Fruit fly (Drosophila melanogaster) whole organism, adult: ENCODE data around the gene CG46304.

ENCODE experiments used
- CG11617 ChIP-seq: fragments of 200-800 bp; sonication (Bioruptor generic); optimal IDR thresholded peaks from 2 replicates; lab custom pipeline; 2017; ENCODE audit warnings: mild to moderate bottlenecking, missing biosample characterization, missing genetic modification reagents, missing genetic modification characterization
- CG12768 ChIP-seq: fragments of 200-800 bp; sonication (Bioruptor generic); optimal IDR thresholded peaks from 2 replicates; lab custom pipeline; 2017; ENCODE audit warnings: missing biosample characterization, missing genetic modification characterization, mild to moderate bottlenecking, moderate library complexity, missing genetic modification reagents
- CG14711 ChIP-seq: fragments of 200-800 bp; sonication (Bioruptor generic); optimal IDR thresholded peaks from 2 replicates; lab custom pipeline; 2018; ENCODE audit warnings: missing biosample characterization, mild to moderate bottlenecking, missing genetic modification characterization, moderate library complexity
- CG1620 ChIP-seq: fragments of 200-800 bp; sonication (Bioruptor generic); optimal IDR thresholded peaks from 2 replicates; lab custom pipeline; 2016; ENCODE audit warnings: missing biosample characterization, missing genetic modification characterization
- CG33017 ChIP-seq: fragments of 200-800 bp; sonication (Bioruptor generic); optimal IDR thresholded peaks from 2 replicates; lab custom pipeline; 2018; ENCODE audit warnings: missing biosample characterization, mild to moderate bottlenecking, missing genetic modification characterization, moderate library complexity
- CG5204 ChIP-seq: fragments of 200-800 bp; sonication (Bioruptor generic); optimal IDR thresholded peaks from 2 replicates; lab custom pipeline; 2016; ENCODE audit warnings: missing biosample characterization, missing genetic modification characterization
- CG7045 ChIP-seq: fragments of 200-800 bp; sonication (Bioruptor generic); optimal IDR thresholded peaks from 2 replicates; lab custom pipeline; 2017; ENCODE audit warnings: missing biosample characterization, mild to moderate bottlenecking, missing genetic modification characterization
- CG7101 ChIP-seq: fragments of 200-800 bp; sonication (Bioruptor generic); optimal IDR thresholded peaks from 2 replicates; lab custom pipeline; 2018; ENCODE audit warnings: missing biosample characterization, mild to moderate bottlenecking, missing genetic modification characterization, moderate library complexity
- Clk ChIP-seq: fragments of 200-800 bp; sonication (Bioruptor generic); optimal IDR thresholded peaks from 2 replicates; lab custom pipeline; 2017; ENCODE audit warnings: missing biosample characterization, missing genetic modification characterization
- Crg-1 ChIP-seq: fragments of 200-800 bp; sonication (Bioruptor generic); optimal IDR thresholded peaks from 2 replicates; lab custom pipeline; 2016; ENCODE audit warnings: missing biosample characterization, missing genetic modification characterization
- Hr96 ChIP-seq: fragments of 200-800 bp; sonication (Bioruptor generic); optimal IDR thresholded peaks from 2 replicates; lab custom pipeline; 2016; ENCODE audit warnings: missing biosample characterization, missing genetic modification characterization
- Mnt ChIP-seq: fragments of 200-800 bp; sonication (Bioruptor generic); optimal IDR thresholded peaks from 2 replicates; lab custom pipeline; 2016; ENCODE audit warnings: missing biosample characterization, mild to moderate bottlenecking, missing genetic modification characterization
- bab1 ChIP-seq: fragments of 200-800 bp; sonication (Bioruptor generic); optimal IDR thresholded peaks from 3 replicates; lab custom pipeline; 2019; ENCODE audit warnings: missing biosample characterization, mild to moderate bottlenecking, missing genetic modification characterization, moderate library complexity
- cic ChIP-seq: fragments of 200-800 bp; sonication (Bioruptor generic); optimal IDR thresholded peaks from 2 replicates; lab custom pipeline; 2017; ENCODE audit warnings: missing biosample characterization, mild to moderate bottlenecking, missing genetic modification characterization, moderate library complexity
- cnc ChIP-seq, 2 experiments: fragments of >200 bp; optimal IDR thresholded peaks; 2 replicates each; lab custom pipeline; 2017
- kay ChIP-seq: fragments of 200-800 bp; sonication (Bioruptor generic); peaks from one replicate; lab custom pipeline; 2016; ENCODE audit warnings: missing biosample characterization, missing genetic modification characterization, borderline replicate concordance
- ovo ChIP-seq: fragments of 200-800 bp; sonication (Bioruptor generic); optimal IDR thresholded peaks from 2 replicates; lab custom pipeline; 2016; ENCODE audit warnings: missing biosample characterization, missing genetic modification characterization
- pad ChIP-seq: fragments of 200-800 bp; sonication (Bioruptor generic); optimal IDR thresholded peaks from 3 replicates; lab custom pipeline; 2017; ENCODE audit warnings: missing biosample characterization, missing genetic modification characterization, mild to moderate bottlenecking, moderate library complexity, missing genetic modification reagents
- tj ChIP-seq: fragments of 200-800 bp; sonication (Bioruptor generic); optimal IDR thresholded peaks from 3 replicates; lab custom pipeline; 2017; ENCODE audit warnings: missing biosample characterization, mild to moderate bottlenecking, missing genetic modification characterization, moderate library complexity
- toe ChIP-seq: fragments of 200-800 bp; sonication (Bioruptor generic); optimal IDR thresholded peaks from 2 replicates; lab custom pipeline; 2016; ENCODE audit warnings: missing biosample characterization, missing genetic modification characterization

CG46304 gene

DNA sequence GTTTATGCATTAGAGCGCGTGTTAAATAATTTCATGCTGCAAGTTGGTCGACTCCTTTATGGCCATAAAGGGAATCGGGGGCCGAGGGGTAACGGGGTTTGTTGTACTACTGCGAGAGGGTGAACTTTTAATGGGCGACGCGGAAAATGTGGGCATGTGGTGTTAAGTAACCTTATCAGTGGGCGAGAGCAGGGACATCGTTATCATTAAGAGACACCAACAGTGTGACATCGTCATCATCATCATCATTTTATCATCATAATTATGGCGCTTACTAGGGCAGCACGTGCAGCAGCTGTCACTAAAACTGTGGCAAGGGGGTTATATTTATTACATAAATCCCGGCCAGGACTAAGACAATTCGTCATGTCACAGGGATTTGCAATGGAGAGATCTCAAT lies 20.7 kb upstream of the CG46304 start:
- TF ChIP-seq cnc (optimal IDR thresholded peaks at IDR 0.05; lab: Kevin White, UChicago) (no peak), kay (GFP tag; lab: Kevin White, UChicago) (no peak), CG11617 (GFP tag; lab: Kevin White, UChicago) (no peak), Crg-1 (GFP tag; lab: Kevin White, UChicago) (no peak), Mnt (no peak), pad (GFP tag; lab: Kevin White, UChicago) (no peak), CG5204 (GFP tag; lab: Kevin White, UChicago) (no peak), CG7101 (tag; lab: Kevin White, UChicago) (no peak), CG7045 (no peak), CG33017 (tag; lab: Kevin White, UChicago) (no peak), CG14711 (no peak), toe (GFP tag; lab: Kevin White, UChicago) (no peak)

DNA sequence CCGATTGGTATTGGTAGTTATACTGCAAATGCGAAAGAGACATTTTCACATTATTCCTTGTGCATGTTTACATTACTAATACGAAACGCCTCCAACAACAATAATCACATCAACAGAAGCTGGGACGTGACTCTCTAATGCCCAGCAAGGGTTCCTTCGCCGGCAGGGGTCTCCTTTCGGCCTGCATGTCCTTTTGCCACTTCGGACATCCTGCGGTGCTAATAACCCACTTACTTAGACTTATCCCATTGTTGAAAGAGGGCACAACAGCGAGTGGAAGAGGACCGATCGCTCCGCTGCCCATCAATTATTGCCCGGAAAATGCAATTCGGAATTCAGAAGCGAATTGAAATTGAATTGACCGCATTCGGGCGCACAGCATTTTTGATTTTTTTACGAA lies 20.1 kb upstream of the CG46304 start:
- TF ChIP-seq CG5204 (GFP tag; lab: Kevin White, UChicago), result no peak

DNA sequence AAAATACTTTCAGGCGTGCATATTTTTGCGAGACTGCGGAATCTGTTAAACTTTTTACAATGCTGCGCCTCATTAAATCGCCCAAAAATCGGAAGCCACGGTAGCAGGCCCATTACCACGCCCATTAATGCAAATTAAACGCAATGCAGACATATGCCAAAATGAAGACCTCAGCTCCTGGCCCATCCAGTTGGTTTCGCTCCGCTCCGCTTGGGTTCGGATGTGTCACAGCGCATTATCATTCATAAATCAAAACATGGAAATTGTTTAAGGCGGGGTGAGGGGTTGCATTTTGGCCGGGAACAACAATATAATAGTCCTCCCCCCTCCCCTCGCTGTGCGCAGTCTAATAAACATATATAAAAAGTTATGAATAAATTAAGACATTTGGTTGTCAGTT lies 18.2 kb upstream of the CG46304 start:
- no peak for TF ChIP-seq ovo (GFP tag; lab: Kevin White, UChicago)
- TF ChIP-seq Clk (GFP tag; lab: Kevin White, UChicago), result no peak
- no peak for TF ChIP-seq CG33017 (tag; lab: Kevin White, UChicago)
- TF ChIP-seq toe (GFP tag; lab: Kevin White, UChicago), result no peak
- no peak for TF ChIP-seq kay (GFP tag; lab: Kevin White, UChicago)
- TF ChIP-seq CG7045, result no peak
- no peak for TF ChIP-seq cic
- TF ChIP-seq cnc (optimal IDR thresholded peaks at IDR 0.05; lab: Kevin White, UChicago), result no peak
- TF ChIP-seq bab1 (GFP tag; lab: Kevin White, UChicago), result no peak
- no peak for TF ChIP-seq CG11617 (GFP tag; lab: Kevin White, UChicago)
- TF ChIP-seq CG14711, result no peak
- no peak for TF ChIP-seq Mnt
- TF ChIP-seq Crg-1 (GFP tag; lab: Kevin White, UChicago), result no peak
- no peak for TF ChIP-seq tj (GFP tag; lab: Kevin White, UChicago)
- no peak for TF ChIP-seq CG1620 (GFP tag; lab: Kevin White, UChicago)
- TF ChIP-seq CG5204 (GFP tag; lab: Kevin White, UChicago), result no peak

DNA sequence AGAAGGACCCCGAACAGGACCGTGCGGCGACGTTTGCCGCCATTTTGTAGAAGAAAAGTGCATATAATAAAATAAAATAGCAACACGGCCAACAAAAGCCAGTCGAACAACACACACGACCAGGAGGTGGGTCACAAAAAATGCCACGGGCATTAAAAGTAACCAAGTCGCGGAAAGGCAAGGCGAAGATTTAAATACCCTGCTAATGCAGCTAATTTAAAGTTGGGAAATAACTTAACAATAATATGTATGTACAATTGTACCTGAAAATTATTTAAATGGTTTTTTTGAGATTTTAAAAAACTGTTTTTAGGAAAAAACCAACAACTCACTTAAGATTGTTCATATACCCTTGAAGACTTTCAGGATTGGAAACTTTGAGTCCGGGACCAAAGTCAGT lies 16.5 kb upstream of the CG46304 start:
- TF ChIP-seq tj (GFP tag; lab: Kevin White, UChicago) (no peak), Crg-1 (GFP tag; lab: Kevin White, UChicago) (no peak), Clk (GFP tag; lab: Kevin White, UChicago) (no peak), CG33017 (tag; lab: Kevin White, UChicago) (no peak), cic (no peak), pad (GFP tag; lab: Kevin White, UChicago) (no peak), CG1620 (GFP tag; lab: Kevin White, UChicago) (no peak), toe (GFP tag; lab: Kevin White, UChicago) (no peak), CG5204 (GFP tag; lab: Kevin White, UChicago) (no peak)

DNA sequence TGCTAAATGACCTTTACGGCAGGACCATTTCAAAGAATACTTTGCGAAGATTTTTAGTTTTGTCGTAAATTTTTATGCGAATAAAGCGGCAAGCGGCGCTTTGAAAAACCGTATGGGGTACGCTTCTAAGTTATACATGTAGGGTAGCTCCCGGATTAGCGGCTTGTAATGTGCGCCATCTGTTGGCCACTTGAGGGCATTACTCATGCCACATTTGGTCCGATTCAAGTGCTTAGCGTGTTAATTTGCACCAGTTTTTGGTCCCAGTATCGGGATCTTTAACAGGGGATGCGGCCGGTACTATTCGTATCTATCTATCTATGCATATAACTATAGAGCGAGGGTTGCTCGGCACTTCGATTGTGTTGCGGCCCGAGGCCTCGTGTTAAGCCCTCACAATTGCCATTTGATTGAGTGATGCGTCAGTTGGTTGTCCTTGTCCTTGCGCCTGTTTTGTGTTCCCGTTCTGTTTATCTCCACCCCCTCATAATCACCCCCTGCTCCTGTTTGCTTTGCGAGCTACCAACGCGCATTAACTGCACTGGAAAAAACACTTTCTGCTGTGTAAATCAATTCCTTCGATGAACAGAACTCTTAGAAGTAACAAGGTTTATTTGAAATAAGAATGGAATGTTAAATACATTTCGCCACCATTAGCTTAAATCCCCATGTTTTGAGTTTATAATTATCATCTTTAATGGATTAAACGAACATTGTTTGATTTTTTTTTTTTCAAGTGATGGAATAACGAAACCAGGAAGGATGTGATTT lies 15.6 kb upstream of the CG46304 start:
- TF ChIP-seq bab1 (GFP tag; lab: Kevin White, UChicago), result no peak
- TF ChIP-seq Clk (GFP tag; lab: Kevin White, UChicago), result no peak
- TF ChIP-seq CG5204 (GFP tag; lab: Kevin White, UChicago), result no peak
- no peak for TF ChIP-seq CG7101 (tag; lab: Kevin White, UChicago)
- TF ChIP-seq CG33017 (tag; lab: Kevin White, UChicago), result no peak
- TF ChIP-seq ovo (GFP tag; lab: Kevin White, UChicago), result no peak
- no peak for TF ChIP-seq toe (GFP tag; lab: Kevin White, UChicago)
- TF ChIP-seq cic, result no peak

DNA sequence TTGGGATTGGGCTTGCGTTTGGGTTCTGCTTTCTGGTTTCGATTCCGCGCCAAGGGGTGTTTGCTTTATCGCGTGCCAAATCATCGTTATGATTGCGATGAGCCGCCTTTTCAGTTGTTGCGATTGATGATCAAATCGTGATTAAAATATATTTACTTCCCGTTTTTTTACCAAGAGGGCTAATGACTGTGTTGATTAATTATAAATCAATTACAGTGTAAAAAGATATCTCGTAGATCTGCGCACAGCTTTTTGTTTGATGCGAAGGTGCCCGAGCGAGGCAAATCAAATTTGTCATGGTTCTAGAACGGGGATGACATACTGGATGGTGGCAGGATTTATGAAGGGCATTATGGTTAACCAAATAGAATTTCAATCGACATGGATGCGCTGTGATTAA lies 12.2 kb upstream of the CG46304 start:
- TF ChIP-seq Clk (GFP tag; lab: Kevin White, UChicago), result no peak
- TF ChIP-seq CG12768 (GFP tag; lab: Kevin White, UChicago), result no peak
- TF ChIP-seq Crg-1 (GFP tag; lab: Kevin White, UChicago), result no peak
- no peak for TF ChIP-seq CG11617 (GFP tag; lab: Kevin White, UChicago)
- no peak for TF ChIP-seq cnc (optimal IDR thresholded peaks at IDR 0.05; lab: Kevin White, UChicago)
- TF ChIP-seq tj (GFP tag; lab: Kevin White, UChicago), result no peak
- TF ChIP-seq ovo (GFP tag; lab: Kevin White, UChicago), result no peak
- no peak for TF ChIP-seq cic
- no peak for TF ChIP-seq Hr96
- TF ChIP-seq CG33017 (tag; lab: Kevin White, UChicago), result no peak
- no peak for TF ChIP-seq toe (GFP tag; lab: Kevin White, UChicago)
- no peak for TF ChIP-seq CG5204 (GFP tag; lab: Kevin White, UChicago)
- no peak for TF ChIP-seq CG14711
- TF ChIP-seq pad (GFP tag; lab: Kevin White, UChicago), result no peak

DNA sequence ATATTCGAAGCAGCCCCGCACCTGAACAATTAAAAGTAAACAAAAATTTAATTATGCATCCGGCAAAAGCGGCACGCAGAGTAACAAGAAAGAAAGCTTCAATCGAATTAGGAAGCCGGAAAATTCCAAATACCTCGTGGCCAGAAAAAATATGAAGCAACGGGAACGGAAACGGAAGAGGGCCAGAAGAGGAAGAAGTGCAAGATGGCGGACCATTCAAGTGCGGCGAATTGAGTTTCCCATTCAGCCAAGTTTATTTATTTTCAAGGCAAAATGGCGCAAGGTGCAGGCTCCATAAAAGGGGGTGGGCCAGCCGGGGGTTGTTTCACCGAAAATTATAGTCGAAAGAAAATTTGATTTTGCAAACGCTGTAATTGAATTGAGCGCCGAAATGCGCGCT lies 11.5 kb upstream of the CG46304 start:
- TF ChIP-seq kay (GFP tag; lab: Kevin White, UChicago) (no peak), Crg-1 (GFP tag; lab: Kevin White, UChicago) (no peak), pad (GFP tag; lab: Kevin White, UChicago) (no peak), CG11617 (GFP tag; lab: Kevin White, UChicago) (no peak), cnc (optimal IDR thresholded peaks at IDR 0.05; lab: Kevin White, UChicago) (no peak)
